Fruit fly (Drosophila melanogaster): Measurements from ENCODE around the gene RpS13.

RpS13 gene

DNA sequence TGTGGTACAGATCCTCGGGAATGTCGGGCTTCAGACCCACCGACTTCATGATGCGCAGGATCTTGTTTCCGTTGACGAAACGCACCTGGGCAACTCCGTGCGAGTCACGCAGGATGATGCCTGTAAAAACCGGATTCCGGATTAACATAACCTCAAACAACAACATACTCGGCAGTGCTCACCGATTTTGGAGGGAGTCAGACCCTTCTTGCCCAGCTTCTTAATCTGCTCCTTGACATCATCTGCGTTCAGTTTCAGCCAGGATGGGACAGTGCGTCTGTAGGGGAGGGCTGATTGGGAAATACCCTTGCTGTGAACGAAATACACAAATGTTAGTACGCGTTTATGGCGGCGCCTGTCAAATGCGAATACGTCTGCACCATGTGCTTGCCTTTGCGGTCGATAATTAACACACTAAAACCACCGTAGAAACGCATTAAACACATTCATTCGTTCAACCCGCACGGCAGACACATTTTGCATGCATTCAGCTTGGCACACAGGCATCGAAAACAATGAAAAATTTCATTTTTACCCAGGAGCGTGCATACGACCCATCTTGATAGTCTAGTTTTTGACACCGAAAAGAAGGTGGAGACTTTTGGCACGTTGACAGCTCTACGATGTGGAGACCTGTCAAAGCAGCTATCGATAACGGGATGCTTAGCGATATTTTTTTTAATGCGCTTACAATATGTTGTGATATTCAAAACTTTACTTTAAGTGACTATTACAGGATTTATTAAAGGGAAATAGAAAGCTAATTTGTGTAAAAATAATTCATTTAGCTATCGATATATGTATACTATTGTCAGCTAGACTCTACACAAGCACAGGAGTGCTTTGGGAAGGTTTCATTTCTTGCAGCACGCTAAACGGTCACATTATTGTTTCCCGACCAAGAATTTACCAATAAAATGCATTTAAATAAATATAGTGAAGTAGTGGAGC lies at the start of gene RpS13, which contains the start of gene CSN8 (continued):
- TF ChIP-seq Neu2 (GFP tag; optimal IDR thresholded peaks at IDR 0.05; ENCODE audit: borderline replicate concordance) (no peak), Poxn (GFP tag; IDR thresholded peaks at IDR 0.05) (no peak), toy (GFP tag; IDR thresholded peaks at IDR 0.05) (no peak), CG5953 (GFP tag; IDR thresholded peaks at IDR 0.05) (no peak), CG17802 (tag; optimal IDR thresholded peaks at IDR 0.05) (no peak), en (GFP tag; optimal IDR thresholded peaks at IDR 0.05) (no peak), zfh2 (GFP tag; optimal IDR thresholded peaks at IDR 0.05) (no peak), al (GFP tag; IDR thresholded peaks at IDR 0.05) (no peak), HLHmδ (GFP tag; optimal IDR thresholded peaks at IDR 0.05) (no peak), tup (GFP tag; optimal IDR thresholded peaks at IDR 0.05) (no peak), CG15073 (GFP tag; optimal IDR thresholded peaks at IDR 0.05) (no peak), CG30403 (GFP tag; optimal IDR thresholded peaks at IDR 0.05) (no peak), Dbx (GFP tag; IDR thresholded peaks at IDR 0.05) (peak; percentile 23; the same call in 2 of the 3 replicates), gro (GFP tag; optimal IDR thresholded peaks at IDR 0.05) (peak; percentile 29), CG12155 (GFP tag; optimal IDR thresholded peaks at IDR 0.05) (no peak), gcm (GFP tag; optimal IDR thresholded peaks at IDR 0.05) (peak; percentile 3), Hmx (GFP tag; optimal IDR thresholded peaks at IDR 0.05) (no peak), Sox102F (GFP tag; optimal IDR thresholded peaks at IDR 0.05) (no peak), CG1792 (GFP tag; optimal IDR thresholded peaks at IDR 0.05) (no peak), CG11085 (GFP tag; IDR thresholded peaks at IDR 0.05) (no peak), zen2 (GFP tag; IDR thresholded peaks at IDR 0.05; ENCODE audit: partially characterized antibody) (peak; percentile 87; the same call in 2 of the 3 replicates), Myb (GFP tag; optimal IDR thresholded peaks at IDR 0.05) (peak; percentile 29), Oli (tag; optimal IDR thresholded peaks at IDR 0.05) (no peak), peb (GFP tag; IDR thresholded peaks at IDR 0.05) (no peak), CG11695 (GFP tag; IDR thresholded peaks at IDR 0.05) (no peak), Dll (GFP tag; IDR thresholded peaks at IDR 0.05; ENCODE audit: partially characterized antibody) (peak; percentile 97), nom (GFP tag; optimal IDR thresholded peaks at IDR 0.05) (peak; percentile 32), ERR (GFP tag; optimal IDR thresholded peaks at IDR 0.05) (no peak), h (optimal IDR thresholded peaks at IDR 0.05) (no peak), Max (GFP tag; optimal IDR thresholded peaks at IDR 0.05) (no peak), cato (GFP tag; optimal IDR thresholded peaks at IDR 0.05; ENCODE audit: borderline replicate concordance) (no peak), HmgD (GFP tag; optimal IDR thresholded peaks at IDR 0.05) (no peak), CG17359 (tag; optimal IDR thresholded peaks at IDR 0.05) (peak; percentile 10), dimm (GFP tag; IDR thresholded peaks at IDR 0.05) (no peak), CG8924 (tag; optimal IDR thresholded peaks at IDR 0.05) (peak; percentile 38), CG10543 (GFP tag; optimal IDR thresholded peaks at IDR 0.05) (no peak), CG32532 (GFP tag; IDR thresholded peaks at IDR 0.05) (no peak), tgo (GFP tag; IDR thresholded peaks at IDR 0.05) (no peak), Stat92E (GFP tag; optimal IDR thresholded peaks at IDR 0.05) (no peak), Jarid2 (GFP tag; optimal IDR thresholded peaks at IDR 0.05) (peak; percentile 36), CG10147 (GFP tag; optimal IDR thresholded peaks at IDR 0.05) (no peak), MTF-1 (GFP tag; optimal IDR thresholded peaks at IDR 0.05; ENCODE audit: borderline replicate concordance) (no peak), CG13123 (GFP tag; optimal IDR thresholded peaks at IDR 0.05) (no peak), CG1024 (GFP tag; IDR thresholded peaks at IDR 0.05) (no peak), eyg (GFP tag; optimal IDR thresholded peaks at IDR 0.05) (no peak), stwl (tag; optimal IDR thresholded peaks at IDR 0.05) (peak; percentile 85), CG3407 (GFP tag; optimal IDR thresholded peaks at IDR 0.05) (no peak), CTCF (GFP tag; optimal IDR thresholded peaks at IDR 0.05) (peak; percentile 7), Elba2 (GFP tag; optimal IDR thresholded peaks at IDR 0.05) (no peak), Abd-B (GFP tag; optimal IDR thresholded peaks at IDR 0.05) (no peak)

All from whole organism, embryonic.